Worm (Caenorhabditis elegans) whole organism, L4 larva: ENCODE results near the gene ech-6.

Source experiments
- D1046.2 ChIP-seq: fragments of 200-800 bp; sonication (Bioruptor generic); IDR thresholded peaks from 2 replicates; pipeline ENCODE4 v1.3.6; 2022; ENCODE audit warnings: missing genetic modification characterization, missing compliant biosample characterization
- F10B5.3 ChIP-seq: sonication (generic microtip); optimal IDR thresholded peaks from 2 replicates; lab custom pipeline; 2016; ENCODE audit warnings: mild to moderate bottlenecking, missing genetic modification characterization, missing compliant biosample characterization
- F26F4.8 ChIP-seq: fragments of 200-800 bp; sonication (Bioruptor generic); conservative IDR thresholded peaks from 2 replicates; pipeline ENCODE4 v1.3.6; 2022; ENCODE audit warnings: missing genetic modification characterization, missing compliant biosample characterization
- Y105C5A.15 ChIP-seq: fragments of 200-800 bp; sonication (Bioruptor generic); IDR thresholded peaks from 2 replicates; pipeline ENCODE4 v1.3.6; 2022; ENCODE audit warnings: missing genetic modification characterization, missing compliant biosample characterization
- Y48G9A.11 ChIP-seq: fragments of 200-800 bp; sonication (Bioruptor generic); IDR thresholded peaks from 2 replicates; pipeline ENCODE4 v1.3.6; 2022; ENCODE audit warnings: missing genetic modification reagents, missing genetic modification characterization, missing compliant biosample characterization
- ZK337.2 ChIP-seq: fragments of 200-800 bp; sonication (Bioruptor generic); IDR thresholded peaks from 2 replicates; pipeline ENCODE4 v1.3.6; 2022; ENCODE audit warnings: missing genetic modification reagents, missing genetic modification characterization, missing compliant biosample characterization
- ZK546.5 ChIP-seq, 2 experiments: sonication (generic microtip); optimal IDR thresholded peaks; 2 replicates each; lab custom pipeline; 2017; ENCODE audit warnings: missing biosample characterization in 2 of 2, missing genetic modification characterization in 2 of 2
- aha-1 ChIP-seq: fragments of 150-350 bp; peaks from one replicate; lab custom pipeline; 2014; ENCODE audit warnings: missing biosample characterization, missing genetic modification characterization
- ama-1 ChIP-seq: fragments of 150-350 bp; optimal IDR thresholded peaks from 2 replicates; lab custom pipeline; 2014; ENCODE audit warnings: inconsistent platforms, mixed read lengths
- ceh-28 ChIP-seq: fragments of 150-350 bp; optimal IDR thresholded peaks from 2 replicates; lab custom pipeline; 2014; ENCODE audit warnings: missing biosample characterization, missing genetic modification reagents, missing genetic modification characterization
- ceh-44 ChIP-seq: fragments of 200-800 bp; sonication (Bioruptor generic); IDR thresholded peaks from 2 replicates; pipeline ENCODE4 v1.3.6; 2022; ENCODE audit warnings: missing genetic modification reagents, missing genetic modification characterization, missing compliant biosample characterization
- ceh-82 ChIP-seq: sonication (generic microtip); optimal IDR thresholded peaks from 2 replicates; lab custom pipeline; 2017; ENCODE audit warnings: missing biosample characterization, missing genetic modification characterization
- cey-2 ChIP-seq: sonication (generic microtip); optimal IDR thresholded peaks from 3 replicates; lab custom pipeline; 2017; ENCODE audit warnings: missing genetic modification characterization, mild to moderate bottlenecking, missing compliant biosample characterization, antibody characterized with exemption, borderline replicate concordance; ENCODE audit not compliant: insufficient read depth
- ctbp-1 ChIP-seq: fragments of 200-800 bp; sonication (Bioruptor generic); IDR thresholded peaks from 2 replicates; pipeline ENCODE4 v1.3.6; 2022; ENCODE audit warnings: missing genetic modification reagents, missing genetic modification characterization, missing compliant biosample characterization
- daf-12 ChIP-seq: fragments of 150-350 bp; optimal IDR thresholded peaks from 2 replicates; lab custom pipeline; 2014; ENCODE audit warnings: missing biosample characterization, missing genetic modification reagents, missing genetic modification characterization
- daf-16 ChIP-seq, 3 experiments: sonication (generic microtip); optimal IDR thresholded peaks; 2 replicates each; lab custom pipeline; 2016 to 2017; ENCODE audit warnings: missing genetic modification characterization in 3 of 3, missing genetic modification reagents in 3 of 3, mild to moderate bottlenecking in 2 of 3, missing compliant biosample characterization in 2 of 3, missing biosample characterization in 1 of 3, moderate library complexity in 1 of 3
- daf-19 ChIP-seq: fragments of 200-800 bp; sonication (Bioruptor generic); conservative IDR thresholded peaks from 2 replicates; pipeline ENCODE4 v1.3.6; 2022; ENCODE audit warnings: missing genetic modification characterization, missing compliant biosample characterization
- dve-1 ChIP-seq: sonication (generic microtip); optimal IDR thresholded peaks from 2 replicates; lab custom pipeline; 2017; ENCODE audit warnings: antibody characterized with exemption, mild to moderate bottlenecking, missing genetic modification characterization, missing compliant biosample characterization; ENCODE audit not compliant: insufficient read depth
- egl-43 ChIP-seq: fragments of 200-800 bp; sonication (Bioruptor generic); IDR thresholded peaks from 2 replicates; pipeline ENCODE4 v1.3.6; 2022; ENCODE audit warnings: missing genetic modification reagents, missing genetic modification characterization, missing compliant biosample characterization
- fos-1 ChIP-seq: fragments of 150-350 bp; optimal IDR thresholded peaks from 2 replicates; lab custom pipeline; 2014; ENCODE audit warnings: missing biosample characterization, missing genetic modification characterization
- gei-8 ChIP-seq: fragments of 200-800 bp; sonication (Bioruptor generic); optimal IDR thresholded peaks from 2 replicates; lab custom pipeline; 2018; ENCODE audit warnings: mild to moderate bottlenecking, missing genetic modification characterization, missing compliant biosample characterization
- hmg-1.1 ChIP-seq: fragments of 200-800 bp; sonication (Bioruptor generic); IDR thresholded peaks from 2 replicates; pipeline ENCODE4 v1.3.6; 2022; ENCODE audit warnings: missing genetic modification reagents, missing genetic modification characterization, missing compliant biosample characterization
- lin-15B ChIP-seq: fragments of 150-350 bp; sonication (generic microtip); optimal IDR thresholded peaks from 3 replicates; lab custom pipeline; 2014; ENCODE audit warnings: missing biosample characterization, missing genetic modification characterization
- lin-38 ChIP-seq: fragments of 200-800 bp; sonication (Bioruptor generic); IDR thresholded peaks from 2 replicates; pipeline ENCODE4 v1.3.6; 2022; ENCODE audit warnings: missing genetic modification reagents, missing genetic modification characterization, missing compliant biosample characterization
- lsy-2 ChIP-seq, 2 experiments: fragments of 150-350 bp in 1 of 2; sonication (generic microtip) in 1 of 2; optimal IDR thresholded peaks; 2 replicates each; lab custom pipeline; 2014 to 2017; ENCODE audit warnings: missing biosample characterization in 2 of 2, missing genetic modification characterization in 2 of 2
- madf-9 ChIP-seq: fragments of 200-800 bp; sonication (Bioruptor generic); conservative IDR thresholded peaks from 2 replicates; pipeline ENCODE4 v1.3.6; 2022; ENCODE audit warnings: missing genetic modification reagents, missing genetic modification characterization, missing compliant biosample characterization
- mdt-29 ChIP-seq: fragments of 200-800 bp; sonication (Bioruptor generic); IDR thresholded peaks from 2 replicates; pipeline ENCODE4 v1.3.6; 2022; ENCODE audit warnings: missing genetic modification reagents, missing genetic modification characterization, missing compliant biosample characterization
- mep-1 ChIP-seq: fragments of 150-350 bp; sonication (generic microtip); optimal IDR thresholded peaks from 3 replicates; lab custom pipeline; 2014; ENCODE audit warnings: missing biosample characterization, missing genetic modification characterization
- mes-2 ChIP-seq: sonication (generic microtip); optimal IDR thresholded peaks from 2 replicates; lab custom pipeline; 2016; ENCODE audit warnings: missing genotype, mild to moderate bottlenecking, missing genetic modification characterization, missing compliant biosample characterization; ENCODE audit not compliant: poor library complexity, severe bottlenecking
- mxl-3 ChIP-seq: fragments of 200-800 bp; sonication (Bioruptor generic); optimal IDR thresholded peaks from 2 replicates; lab custom pipeline; 2018; ENCODE audit warnings: mild to moderate bottlenecking, missing genetic modification characterization, missing compliant biosample characterization
- nhr-102 ChIP-seq: sonication (generic microtip); optimal IDR thresholded peaks from 2 replicates; lab custom pipeline; 2016; ENCODE audit warnings: mild to moderate bottlenecking, missing genetic modification characterization, moderate library complexity, missing compliant biosample characterization
- nhr-6 ChIP-seq: fragments of 150-350 bp; optimal IDR thresholded peaks from 2 replicates; lab custom pipeline; 2014; ENCODE audit warnings: missing biosample characterization, missing genetic modification characterization
- php-3 ChIP-seq: fragments of 200-800 bp; sonication (Bioruptor generic); IDR thresholded peaks from 2 replicates; pipeline ENCODE4 v1.3.6; 2022; ENCODE audit warnings: missing genetic modification reagents, missing genetic modification characterization, missing compliant biosample characterization
- rbr-2 ChIP-seq: sonication (generic microtip); optimal IDR thresholded peaks from 2 replicates; lab custom pipeline; 2016; ENCODE audit warnings: missing genotype, missing genetic modification characterization, missing compliant biosample characterization
- skn-1 ChIP-seq: fragments of 150-350 bp; optimal IDR thresholded peaks from 2 replicates; lab custom pipeline; 2014; ENCODE audit warnings: missing biosample characterization, missing genetic modification characterization
- snpc-1.2 ChIP-seq: fragments of 200-800 bp; sonication (Bioruptor generic); IDR thresholded peaks from 2 replicates; pipeline ENCODE4 v1.3.6; 2022; ENCODE audit warnings: missing genetic modification reagents, missing genetic modification characterization, missing compliant biosample characterization
- spr-1 ChIP-seq: sonication (generic microtip); optimal IDR thresholded peaks from 2 replicates; lab custom pipeline; 2016; ENCODE audit warnings: mild to moderate bottlenecking, missing genetic modification characterization, missing compliant biosample characterization
- spr-3 ChIP-seq: fragments of 200-800 bp; sonication (Bioruptor generic); optimal IDR thresholded peaks from 2 replicates; lab custom pipeline; 2018; ENCODE audit warnings: mild to moderate bottlenecking, missing genetic modification characterization, missing compliant biosample characterization
- unc-130 ChIP-seq: sonication (generic microtip); optimal IDR thresholded peaks from 2 replicates; lab custom pipeline; 2016; ENCODE audit warnings: missing genetic modification reagents, missing genetic modification characterization, missing compliant biosample characterization
- unc-62 ChIP-seq, 3 experiments: fragments of 150-350 bp in 1 of 3; sonication (generic microtip); optimal IDR thresholded peaks in 2 of 3; peaks in 1 of 3; 1 replicate in 1 of 3; 2 replicates in 2 of 3; lab custom pipeline; 2014 to 2017; ENCODE audit warnings: missing biosample characterization in 3 of 3, missing genetic modification characterization in 3 of 3, missing genetic modification reagents in 3 of 3, missing genotype in 1 of 3
- vab-7 ChIP-seq: fragments of 200-800 bp; sonication (Bioruptor generic); IDR thresholded peaks from 2 replicates; pipeline ENCODE4 v1.3.6; 2022; ENCODE audit warnings: missing genetic modification reagents, missing genetic modification characterization, missing compliant biosample characterization
- zip-2 ChIP-seq: fragments of 150-350 bp; optimal IDR thresholded peaks from 2 replicates; lab custom pipeline; 2014; ENCODE audit warnings: missing biosample characterization, missing genetic modification characterization

The ech-6 gene

ce11 chrIII:9752852-9753251, at the start of gene ech-6 (continued):
- TF ChIP-seq ctbp-1 (GFP tag; lab: Robert Waterston, UW) (no peak), gei-8 (GFP tag; lab: Kevin White, UChicago) (no peak)

DNA sequence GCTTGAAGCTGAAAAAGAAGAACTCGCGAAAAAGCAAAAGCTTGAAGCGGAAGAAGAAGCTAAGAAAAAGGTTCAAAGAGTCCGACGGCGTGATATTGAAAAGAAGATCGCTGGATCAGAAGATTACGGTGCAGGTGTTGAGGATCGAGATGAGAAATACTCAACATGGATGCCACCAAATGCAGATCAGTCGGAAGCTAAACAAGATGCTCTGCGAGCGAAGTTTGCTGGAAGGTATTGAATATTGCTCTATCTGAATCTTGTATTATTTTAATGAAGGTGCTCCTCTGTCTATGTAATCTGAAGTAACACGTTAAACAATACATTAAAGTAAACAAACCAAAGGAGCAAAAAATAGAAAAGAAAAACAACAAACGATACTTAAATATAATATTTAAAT, 49.4 kb upstream of the ech-6 start:
- TF ChIP-seq cey-2 (tag; lab: Kevin White, UChicago) (no peak), gei-8 (GFP tag; lab: Kevin White, UChicago) (no peak), daf-19 (no peak), vab-7 (no peak), ceh-44 (GFP tag; lab: Robert Waterston, UW) (no peak)

- TF ChIP-seq Y48G9A.11 (GFP tag; lab: Robert Waterston, UW): no peak
- no peak for TF ChIP-seq ama-1 (lab: Kevin White, UChicago)
- TF ChIP-seq lsy-2 (tag; optimal IDR thresholded peaks at IDR 0.05; lab: Kevin White, UChicago): peak in 1 of 2 experiments; percentile 56
- no peak for TF ChIP-seq ZK546.5 (tag; optimal IDR thresholded peaks at IDR 0.05; lab: Kevin White, UChicago)
- no peak for TF ChIP-seq zip-2 (tag; lab: Kevin White, UChicago)
- no peak for TF ChIP-seq gei-8 (GFP tag; lab: Kevin White, UChicago)
- TF ChIP-seq mxl-3: no peak
- no peak for TF ChIP-seq Y105C5A.15
- peak; percentile 68 for TF ChIP-seq aha-1 (tag; lab: Kevin White, UChicago)
- TF ChIP-seq snpc-1.2 (GFP tag; lab: Robert Waterston, UW): no peak
- no peak for TF ChIP-seq spr-1 (tag; lab: Kevin White, UChicago)
- no peak for TF ChIP-seq dve-1 (tag; lab: Kevin White, UChicago)
- no peak for TF ChIP-seq nhr-102 (tag; lab: Kevin White, UChicago)
- peak; percentile 26 for TF ChIP-seq lin-38 (GFP tag; lab: Robert Waterston, UW)
- TF ChIP-seq hmg-1.1 (GFP tag; lab: Robert Waterston, UW): 0 out of 2 replicates have a peak, but pooled peaks have one; percentile 8
- TF ChIP-seq ZK337.2 (GFP tag; lab: Robert Waterston, UW): no peak
- TF ChIP-seq mep-1 (tag; lab: Kevin White, UChicago): no peak
- TF ChIP-seq madf-9: no peak
- TF ChIP-seq spr-3: no peak
- TF ChIP-seq mes-2 (tag; lab: Kevin White, UChicago): peak; percentile 89
- TF ChIP-seq daf-16 (GFP tag; optimal IDR thresholded peaks at IDR 0.05; lab: Kevin White, UChicago): no peak
- peak; percentile 10 for TF ChIP-seq daf-16 (tag; optimal IDR thresholded peaks at IDR 0.05; lab: Kevin White, UChicago)
- no peak for TF ChIP-seq daf-12 (tag; lab: Kevin White, UChicago)
- no peak for TF ChIP-seq ceh-82 (tag; lab: Kevin White, UChicago)
- TF ChIP-seq lin-15B (tag; lab: Kevin White, UChicago): no peak
Observed at ce11 chrIII:9798478-9799157, 45.9 kb upstream of the ech-6 start, which contains the start of gene ZK632.2. Gene ZK632.2, plus strand, starts transcription at chrIII:9799107.

DNA sequence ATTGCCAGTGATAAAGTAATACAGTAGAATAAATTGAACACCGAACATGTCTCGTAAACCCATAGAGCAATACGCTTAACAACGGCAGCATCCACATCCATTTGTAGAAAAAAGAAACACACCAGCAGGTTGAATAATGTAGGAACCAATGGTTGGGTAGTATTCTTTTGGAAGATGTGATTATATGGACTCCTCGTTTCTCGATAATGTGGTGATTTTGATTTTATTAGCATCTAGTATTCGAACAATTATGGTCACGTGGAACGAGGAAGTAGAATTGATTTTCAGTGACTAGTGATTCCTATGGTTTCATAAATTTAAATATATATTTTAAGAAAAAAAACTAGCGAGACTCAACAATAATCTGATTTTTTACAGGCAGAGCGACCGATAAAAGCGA, 43.8 kb upstream of the ech-6 start, which contains the start of gene srxa-10:
Gene srxa-10 (minus strand): TSS at position 101 of the 400 bp plus-strand sequence.
- no peak for TF ChIP-seq mes-2 (tag; lab: Kevin White, UChicago)
- no peak for TF ChIP-seq unc-130 (GFP tag; lab: Kevin White, UChicago)
- no peak for TF ChIP-seq skn-1 (tag; lab: Kevin White, UChicago)
- no peak for TF ChIP-seq D1046.2
- TF ChIP-seq unc-62 (GFP tag; optimal IDR thresholded peaks at IDR 0.05 in 1 of 2; lab: Kevin White, UChicago): no peak
- no peak for TF ChIP-seq unc-62 (tag; optimal IDR thresholded peaks at IDR 0.05; lab: Kevin White, UChicago)
- TF ChIP-seq mdt-29: no peak
- TF ChIP-seq ceh-28: no peak
- TF ChIP-seq egl-43 (GFP tag; lab: Robert Waterston, UW): no peak
- no peak for TF ChIP-seq Y105C5A.15
- no peak for TF ChIP-seq F26F4.8 (GFP tag; lab: Robert Waterston, UW)
- TF ChIP-seq fos-1 (tag; lab: Kevin White, UChicago): no peak
- no peak for TF ChIP-seq rbr-2 (tag; lab: Kevin White, UChicago)
- TF ChIP-seq snpc-1.2 (GFP tag; lab: Robert Waterston, UW): no peak
- no peak for TF ChIP-seq php-3 (GFP tag; lab: Robert Waterston, UW)
- TF ChIP-seq nhr-6 (tag; lab: Kevin White, UChicago): no peak
- no peak for TF ChIP-seq F10B5.3 (tag; lab: Kevin White, UChicago)
- no peak for TF ChIP-seq aha-1 (tag; lab: Kevin White, UChicago)
